Worm (Caenorhabditis elegans) whole organism, L2 larva: ENCODE data around the gene Y73F8A.10.

Source experiments
- R02D3.7 ChIP-seq: fragments of 150-350 bp; optimal IDR thresholded peaks from 2 replicates; lab custom pipeline; 2014; ENCODE audit warnings: missing biosample characterization, missing genetic modification characterization
- blmp-1 ChIP-seq: sonication (generic microtip); optimal IDR thresholded peaks from 2 replicates; lab custom pipeline; 2017; ENCODE audit warnings: missing genetic modification characterization, mild to moderate bottlenecking, missing compliant biosample characterization, antibody characterized with exemption, moderate library complexity; ENCODE audit not compliant: insufficient read depth
- nhr-237 ChIP-seq: fragments of 150-350 bp; optimal IDR thresholded peaks from 2 replicates; lab custom pipeline; 2014; ENCODE audit warnings: missing biosample characterization, missing genetic modification characterization
- nhr-77 ChIP-seq: fragments of 150-350 bp; optimal IDR thresholded peaks from 2 replicates; lab custom pipeline; 2014; ENCODE audit warnings: missing biosample characterization, missing genetic modification characterization
- snpc-4 ChIP-seq: fragments of 150-350 bp; optimal IDR thresholded peaks from 2 replicates; lab custom pipeline; 2014; ENCODE audit warnings: missing biosample characterization, missing genetic modification characterization
- unc-62 ChIP-seq: fragments of 150-350 bp; optimal IDR thresholded peaks from 2 replicates; lab custom pipeline; 2014; ENCODE audit warnings: missing biosample characterization, missing genetic modification reagents, missing genetic modification characterization

ce11 chrIV:15252157-15252556, 42.0 kb upstream of the Y73F8A.10 start, which contains the start of gene srj-42:
- TF ChIP-seq snpc-4 (tag; lab: Kevin White, UChicago) (no peak), blmp-1 (tag; lab: Kevin White, UChicago) (no peak), R02D3.7 (tag; lab: Kevin White, UChicago) (no peak), nhr-237 (no peak), nhr-77 (tag; lab: Kevin White, UChicago) (no peak), unc-62 (GFP tag; lab: Kevin White, UChicago) (no peak)
